Worm (Caenorhabditis elegans) whole organism, L3 larva: Measurements from ENCODE around the gene C06A1.3.

Experiments
- aly-2 ChIP-seq: fragments of 150-350 bp; optimal IDR thresholded peaks from 2 replicates; lab custom pipeline; 2014; ENCODE audit warnings: missing biosample characterization, missing genetic modification characterization
- ceh-28 ChIP-seq: fragments of 150-350 bp; optimal IDR thresholded peaks from 2 replicates; lab custom pipeline; 2014; ENCODE audit warnings: missing biosample characterization, missing genetic modification reagents, missing genetic modification characterization
- jun-1 ChIP-seq: fragments of 150-350 bp; optimal IDR thresholded peaks from 2 replicates; lab custom pipeline; 2014; ENCODE audit warnings: missing biosample characterization, missing genetic modification reagents, missing genetic modification characterization
- lin-39 ChIP-seq: fragments of 150-350 bp; optimal IDR thresholded peaks from 2 replicates; lab custom pipeline; 2018; ENCODE audit warnings: missing biosample characterization, missing genetic modification reagents, missing genetic modification characterization
- mdl-1 ChIP-seq: fragments of 150-350 bp; optimal IDR thresholded peaks from 2 replicates; lab custom pipeline; 2014; ENCODE audit warnings: missing biosample characterization, missing genetic modification characterization
- nhr-12 ChIP-seq: fragments of 150-350 bp; optimal IDR thresholded peaks from 2 replicates; lab custom pipeline; 2014; ENCODE audit warnings: missing biosample characterization, missing genetic modification characterization
- nhr-25 ChIP-seq: sonication (generic microtip); optimal IDR thresholded peaks from 2 replicates; lab custom pipeline; 2017; ENCODE audit warnings: missing biosample characterization, missing genetic modification characterization
- tbx-2 ChIP-seq: sonication (generic microtip); optimal IDR thresholded peaks from 2 replicates; lab custom pipeline; 2016; ENCODE audit warnings: mild to moderate bottlenecking, missing genetic modification characterization, missing compliant biosample characterization
- zag-1 ChIP-seq: fragments of 150-350 bp; optimal IDR thresholded peaks from 2 replicates; lab custom pipeline; 2014; ENCODE audit warnings: missing biosample characterization, missing genetic modification characterization
- ztf-4 ChIP-seq: fragments of 150-350 bp; optimal IDR thresholded peaks from 2 replicates; lab custom pipeline; 2014; ENCODE audit warnings: missing biosample characterization, missing genetic modification characterization

ce11 chrII:10596462-10596861 lies 24.4 kb downstream of the C06A1.3 start, which contains the start of gene C14A4.7:
- TF ChIP-seq nhr-25 = no peak
- no peak for TF ChIP-seq tbx-2 (tag; lab: Kevin White, UChicago)
- no peak for TF ChIP-seq aly-2 (tag; lab: Kevin White, UChicago)
- no peak for TF ChIP-seq mdl-1 (tag; lab: Kevin White, UChicago)
- no peak for TF ChIP-seq ztf-4
- no peak for TF ChIP-seq ceh-28 (tag; lab: Kevin White, UChicago)
- TF ChIP-seq jun-1 = no peak
- no peak for TF ChIP-seq nhr-12 (tag; lab: Kevin White, UChicago)
- TF ChIP-seq lin-39 = no peak
- TF ChIP-seq zag-1 (tag; lab: Kevin White, UChicago) = no peak
